Worm (Caenorhabditis elegans) whole organism, mixed stage, embryonic: Measurements from ENCODE around the gene bus-2.

Experiments
- ces-1 ChIP-seq: fragments of 150-350 bp; optimal IDR thresholded peaks from 2 replicates; lab custom pipeline; 2014; ENCODE audit warnings: missing biosample characterization, missing genetic modification reagents, missing genetic modification characterization
- cnd-1 ChIP-seq: fragments of 200-800 bp; sonication (Bioruptor generic); optimal IDR thresholded peaks from 2 replicates; lab custom pipeline; 2018; ENCODE audit warnings: mild to moderate bottlenecking, missing genetic modification characterization, missing compliant biosample characterization
- flh-1 ChIP-seq: fragments of 200-800 bp; sonication (Bioruptor generic); optimal IDR thresholded peaks from 2 replicates; lab custom pipeline; 2018; ENCODE audit warnings: mild to moderate bottlenecking, missing genetic modification characterization, moderate library complexity, missing compliant biosample characterization
- lin-13 ChIP-seq: fragments of 150-350 bp; optimal IDR thresholded peaks from 2 replicates; lab custom pipeline; 2014; ENCODE audit warnings: missing biosample characterization, missing genetic modification characterization
- lin-32 ChIP-seq: fragments of 200-800 bp; sonication (Bioruptor generic); optimal IDR thresholded peaks from 2 replicates; lab custom pipeline; 2018; ENCODE audit warnings: mild to moderate bottlenecking, missing genetic modification characterization, missing compliant biosample characterization
- lsy-2 ChIP-seq: fragments of 150-350 bp; optimal IDR thresholded peaks from 2 replicates; lab custom pipeline; 2014; ENCODE audit warnings: missing biosample characterization, missing genetic modification characterization
- nhr-2 ChIP-seq: fragments of 150-350 bp; optimal IDR thresholded peaks from 2 replicates; lab custom pipeline; 2014; ENCODE audit warnings: missing biosample characterization, missing genetic modification characterization
- nhr-28 ChIP-seq: fragments of 150-350 bp; optimal IDR thresholded peaks from 2 replicates; lab custom pipeline; 2014; ENCODE audit warnings: missing biosample characterization, missing genetic modification characterization
- nhr-76 ChIP-seq: sonication (generic microtip); optimal IDR thresholded peaks from 2 replicates; lab custom pipeline; 2017; ENCODE audit warnings: missing biosample characterization, missing genetic modification characterization
- sptf-1 ChIP-seq: sonication (generic microtip); optimal IDR thresholded peaks from 2 replicates; lab custom pipeline; 2017; ENCODE audit warnings: mild to moderate bottlenecking, missing genetic modification characterization, moderate library complexity, missing compliant biosample characterization
- tbx-8 ChIP-seq: fragments of 200-800 bp; sonication (Bioruptor generic); optimal IDR thresholded peaks from 2 replicates; lab custom pipeline; 2018; ENCODE audit warnings: mild to moderate bottlenecking, missing genetic modification characterization, moderate library complexity, missing compliant biosample characterization
- unc-62 ChIP-seq: fragments of 150-350 bp; optimal IDR thresholded peaks from 2 replicates; lab custom pipeline; 2014; ENCODE audit warnings: missing biosample characterization, missing genetic modification reagents, missing genetic modification characterization
- zip-8 ChIP-seq: fragments of 150-350 bp; optimal IDR thresholded peaks from 2 replicates; lab custom pipeline; 2014; ENCODE audit warnings: missing biosample characterization, missing genetic modification characterization

Gene bus-2

ce11 chrIV:1751243-1751642 is 51.5 kb downstream of the bus-2 start:
- peak; percentile 6 for TF ChIP-seq ces-1 (GFP tag; lab: Kevin White, UChicago)
- TF ChIP-seq flh-1 (GFP tag; lab: Kevin White, UChicago): no peak
- no peak for TF ChIP-seq lin-32 (GFP tag; lab: Kevin White, UChicago)
- TF ChIP-seq cnd-1 (tag; lab: Kevin White, UChicago): no peak
- no peak for TF ChIP-seq lin-13
- no peak for TF ChIP-seq nhr-28 (tag; lab: Kevin White, UChicago)
- TF ChIP-seq nhr-76 (tag; lab: Kevin White, UChicago): no peak
- TF ChIP-seq nhr-2 (tag; lab: Kevin White, UChicago): no peak
- TF ChIP-seq sptf-1 (tag; lab: Kevin White, UChicago): peak; percentile 42
- TF ChIP-seq lsy-2: no peak
- no peak for TF ChIP-seq zip-8 (tag; lab: Kevin White, UChicago)
- TF ChIP-seq unc-62 (GFP tag; lab: Kevin White, UChicago): no peak
- no peak for TF ChIP-seq tbx-8
